Worm (Caenorhabditis elegans) whole organism, young adult: ENCODE results near the gene rdl-1.

Experiments
- B0336.3 ChIP-seq: fragments of 200-800 bp; sonication (Bioruptor generic); IDR thresholded peaks from 2 replicates; pipeline ENCODE4 v1.3.6; 2022; ENCODE audit warnings: missing genetic modification characterization, missing compliant biosample characterization
- C17E4.6 ChIP-seq: fragments of 200-800 bp; sonication (Bioruptor generic); IDR thresholded peaks from 2 replicates; pipeline ENCODE4 v1.3.6; 2022; ENCODE audit warnings: missing genetic modification reagents, missing genetic modification characterization, missing compliant biosample characterization
- F10E7.11 ChIP-seq: sonication (generic microtip); optimal IDR thresholded peaks from 2 replicates; lab custom pipeline; 2017; ENCODE audit warnings: mild to moderate bottlenecking, missing genetic modification characterization, moderate library complexity, missing compliant biosample characterization
- F33H1.4 ChIP-seq: fragments of 200-800 bp; sonication (Bioruptor generic); IDR thresholded peaks from 2 replicates; pipeline ENCODE4 v1.3.6; 2022; ENCODE audit warnings: missing genetic modification reagents, missing genetic modification characterization, missing compliant biosample characterization
- F37B4.10 ChIP-seq: fragments of 200-800 bp; sonication (Bioruptor generic); IDR thresholded peaks from 2 replicates; pipeline ENCODE4 v1.3.6; 2022; ENCODE audit warnings: missing genetic modification characterization, missing compliant biosample characterization
- F57C9.4 ChIP-seq: sonication (generic microtip); optimal IDR thresholded peaks from 2 replicates; lab custom pipeline; 2017; ENCODE audit warnings: mild to moderate bottlenecking, missing genetic modification characterization, missing compliant biosample characterization
- K12H6.12 ChIP-seq: fragments of 200-800 bp; sonication (Bioruptor generic); optimal IDR thresholded peaks from 2 replicates; lab custom pipeline; 2018; ENCODE audit warnings: mild to moderate bottlenecking, missing genetic modification characterization, missing compliant biosample characterization
- athp-1 ChIP-seq: sonication (generic microtip); optimal IDR thresholded peaks from 2 replicates; lab custom pipeline; 2017; ENCODE audit warnings: mild to moderate bottlenecking, missing genetic modification characterization, missing compliant biosample characterization
- attf-3 ChIP-seq: fragments of 200-800 bp; sonication (Bioruptor generic); conservative IDR thresholded peaks from 2 replicates; pipeline ENCODE4 v1.3.6; 2022; ENCODE audit warnings: missing genetic modification reagents, missing genetic modification characterization, missing compliant biosample characterization
- bed-2 ChIP-seq: fragments of 200-800 bp; sonication (Bioruptor generic); IDR thresholded peaks from 2 replicates; pipeline ENCODE4 v1.3.6; 2022; ENCODE audit warnings: missing genetic modification reagents, missing genetic modification characterization, missing compliant biosample characterization
- cebp-1 ChIP-seq, 2 experiments: fragments of 200-800 bp in 1 of 2; sonication (Bioruptor generic) in 1 of 2; sonication (generic microtip) in 1 of 2; IDR thresholded peaks in 1 of 2; optimal IDR thresholded peaks in 1 of 2; 2 replicates each; pipeline versions ENCODE4 v1.3.6 to Lab custom; 2017 to 2022; ENCODE audit warnings: missing compliant biosample characterization in 2 of 2, missing genetic modification characterization in 2 of 2, mild to moderate bottlenecking in 1 of 2, missing genetic modification reagents in 1 of 2, moderate library complexity in 1 of 2
- ceh-27 ChIP-seq: fragments of 200-800 bp; sonication (Bioruptor generic); optimal IDR thresholded peaks from 2 replicates; lab custom pipeline; 2018; ENCODE audit warnings: mild to moderate bottlenecking, missing genetic modification characterization, moderate library complexity, missing compliant biosample characterization
- ceh-58 ChIP-seq: fragments of 200-800 bp; sonication (Bioruptor generic); IDR thresholded peaks from 2 replicates; pipeline ENCODE4 v1.3.6; 2022; ENCODE audit warnings: missing genetic modification characterization, missing compliant biosample characterization
- dpff-1 ChIP-seq: sonication (generic microtip); optimal IDR thresholded peaks from 2 replicates; lab custom pipeline; 2017; ENCODE audit warnings: mild to moderate bottlenecking, missing genetic modification characterization, missing compliant biosample characterization
- dpl-1 ChIP-seq: fragments of 150-350 bp; optimal IDR thresholded peaks from 2 replicates; lab custom pipeline; 2014; ENCODE audit warnings: missing biosample characterization, missing genetic modification reagents, missing genetic modification characterization
- efl-1 ChIP-seq: fragments of 150-350 bp; optimal IDR thresholded peaks from 2 replicates; lab custom pipeline; 2014; ENCODE audit warnings: missing biosample characterization, missing genetic modification reagents, missing genetic modification characterization
- hlh-26 ChIP-seq: fragments of 200-800 bp; sonication (Bioruptor generic); conservative IDR thresholded peaks from 2 replicates; pipeline ENCODE4 v1.3.6; 2022; ENCODE audit warnings: missing genetic modification reagents, missing genetic modification characterization, missing compliant biosample characterization
- hmg-1.2 ChIP-seq: fragments of 200-800 bp; sonication (Bioruptor generic); IDR thresholded peaks from 2 replicates; pipeline ENCODE4 v1.3.6; 2022; ENCODE audit warnings: missing genetic modification reagents, missing genetic modification characterization, missing compliant biosample characterization
- hmg-20 ChIP-seq: fragments of 200-800 bp; sonication (Bioruptor generic); IDR thresholded peaks from 2 replicates; pipeline ENCODE4 v1.3.6; 2022; ENCODE audit warnings: missing genetic modification reagents, missing genetic modification characterization, missing compliant biosample characterization
- hrde-1 ChIP-seq: sonication (generic microtip); optimal IDR thresholded peaks from 2 replicates; lab custom pipeline; 2016; ENCODE audit warnings: missing genetic modification characterization, mild to moderate bottlenecking, missing compliant biosample characterization, moderate library complexity, missing genotype, missing genetic modification reagents, borderline replicate concordance
- let-526 ChIP-seq: fragments of 200-800 bp; sonication (Bioruptor generic); IDR thresholded peaks from 2 replicates; pipeline ENCODE4 v1.3.6; 2022; ENCODE audit warnings: missing genetic modification reagents, missing genetic modification characterization, missing compliant biosample characterization
- lin-35 ChIP-seq, 3 experiments: fragments of 150-350 bp in 2 of 3; sonication (generic microtip) in 1 of 3; optimal IDR thresholded peaks; 2 replicates each; lab custom pipeline; 2014 to 2018; ENCODE audit warnings: missing biosample characterization in 3 of 3, missing genetic modification characterization in 3 of 3, missing genetic modification reagents in 3 of 3
- lin-40 ChIP-seq: sonication (generic microtip); optimal IDR thresholded peaks from 2 replicates; lab custom pipeline; 2016; ENCODE audit warnings: missing genetic modification characterization, mild to moderate bottlenecking, missing compliant biosample characterization, missing genotype, missing genetic modification reagents
- lsl-1 ChIP-seq: fragments of 200-800 bp; sonication (Bioruptor generic); optimal IDR thresholded peaks from 2 replicates; lab custom pipeline; 2018; ENCODE audit warnings: mild to moderate bottlenecking, missing genetic modification characterization, moderate library complexity, missing compliant biosample characterization
- madf-3 ChIP-seq: fragments of 200-800 bp; sonication (Bioruptor generic); IDR thresholded peaks from 2 replicates; pipeline ENCODE4 v1.3.6; 2022; ENCODE audit warnings: missing genetic modification reagents, missing genetic modification characterization, missing compliant biosample characterization
- madf-8 ChIP-seq: fragments of 200-800 bp; sonication (Bioruptor generic); conservative IDR thresholded peaks from 2 replicates; pipeline ENCODE4 v1.3.6; 2022; ENCODE audit warnings: missing genetic modification reagents, missing genetic modification characterization, missing compliant biosample characterization
- mcd-1 ChIP-seq: fragments of 200-800 bp; sonication (Bioruptor generic); IDR thresholded peaks from 2 replicates; pipeline ENCODE4 v1.3.6; 2022; ENCODE audit warnings: missing genetic modification reagents, missing genetic modification characterization, missing compliant biosample characterization
- nfyb-1 ChIP-seq: fragments of 200-800 bp; sonication (Bioruptor generic); IDR thresholded peaks from 2 replicates; pipeline ENCODE4 v1.3.6; 2022; ENCODE audit warnings: missing genetic modification reagents, missing genetic modification characterization, missing compliant biosample characterization
- nhr-27 ChIP-seq: fragments of 200-800 bp; sonication (Bioruptor generic); optimal IDR thresholded peaks from 2 replicates; lab custom pipeline; 2018; ENCODE audit warnings: mild to moderate bottlenecking, missing genetic modification characterization, moderate library complexity, missing compliant biosample characterization
- nhr-90 ChIP-seq: sonication (generic microtip); optimal IDR thresholded peaks from 2 replicates; lab custom pipeline; 2016; ENCODE audit warnings: missing genotype, mild to moderate bottlenecking, missing genetic modification characterization, missing compliant biosample characterization
- pha-4 ChIP-seq: fragments of 150-350 bp; sonication (generic microtip); optimal IDR thresholded peaks from 2 replicates; lab custom pipeline; 2014; ENCODE audit warnings: missing biosample characterization, missing genetic modification reagents, missing genetic modification characterization
- repo-1 ChIP-seq: sonication (generic microtip); optimal IDR thresholded peaks from 2 replicates; lab custom pipeline; 2017; ENCODE audit warnings: mild to moderate bottlenecking, missing genetic modification characterization, missing compliant biosample characterization
- snpc-4 ChIP-seq, 5 experiments: fragments of 150-350 bp in 1 of 5; sonication (generic microtip) in 4 of 5; optimal IDR thresholded peaks; 2 replicates each; lab custom pipeline; 2014 to 2018; ENCODE audit warnings: missing genetic modification characterization in 5 of 5, missing biosample characterization in 3 of 5, antibody characterized with exemption in 2 of 5, mild to moderate bottlenecking in 2 of 5, missing compliant biosample characterization in 2 of 5, missing genotype in 2 of 5, moderate library complexity in 2 of 5, missing genetic modification reagents in 1 of 5
- somi-1 ChIP-seq: fragments of 200-800 bp; sonication (Bioruptor generic); optimal IDR thresholded peaks from 2 replicates; lab custom pipeline; 2018; ENCODE audit warnings: mild to moderate bottlenecking, missing genetic modification characterization, missing compliant biosample characterization
- sptf-2 ChIP-seq: fragments of 200-800 bp; sonication (Bioruptor generic); optimal IDR thresholded peaks from 2 replicates; lab custom pipeline; 2018; ENCODE audit warnings: mild to moderate bottlenecking, missing genetic modification characterization, missing compliant biosample characterization
- unc-130 ChIP-seq: sonication (generic microtip); optimal IDR thresholded peaks from 2 replicates; lab custom pipeline; 2016; ENCODE audit warnings: missing genetic modification reagents, missing genetic modification characterization, missing compliant biosample characterization
- unc-62 ChIP-seq: fragments of 150-350 bp; optimal IDR thresholded peaks from 2 replicates; lab custom pipeline; 2014; ENCODE audit warnings: missing biosample characterization, missing genetic modification reagents, missing genetic modification characterization
- xnd-1 ChIP-seq: sonication (generic microtip); optimal IDR thresholded peaks from 2 replicates; lab custom pipeline; 2016; ENCODE audit warnings: missing genotype, missing genetic modification reagents, missing genetic modification characterization, missing compliant biosample characterization
- zfh-2 ChIP-seq: fragments of 200-800 bp; sonication (Bioruptor generic); conservative IDR thresholded peaks from 2 replicates; pipeline ENCODE4 v1.3.6; 2022; ENCODE audit warnings: missing genetic modification reagents, missing genetic modification characterization, missing compliant biosample characterization
- ztf-22 ChIP-seq: fragments of 200-800 bp; sonication (Bioruptor generic); optimal IDR thresholded peaks from 2 replicates; lab custom pipeline; 2018; ENCODE audit warnings: mild to moderate bottlenecking, missing genetic modification characterization, moderate library complexity, missing compliant biosample characterization
- ztf-25 ChIP-seq: fragments of 200-800 bp; sonication (Bioruptor generic); IDR thresholded peaks from 2 replicates; pipeline ENCODE4 v1.3.6; 2022; ENCODE audit warnings: missing genetic modification reagents, missing genetic modification characterization, missing compliant biosample characterization
- ztf-26 ChIP-seq: sonication (generic microtip); optimal IDR thresholded peaks from 2 replicates; lab custom pipeline; 2017; ENCODE audit warnings: missing genetic modification characterization, missing compliant biosample characterization

Gene rdl-1

ce11 chrIV:7770162-7770561 lies at the start of gene rdl-1:
rdl-1 (minus strand) TSS chrIV:7770262.
- no peak for TF ChIP-seq ztf-26 (tag; lab: Kevin White, UChicago)
- TF ChIP-seq dpff-1 (tag; lab: Kevin White, UChicago), result no peak
- TF ChIP-seq lsl-1 (GFP tag; lab: Kevin White, UChicago), result peak; percentile 38
- TF ChIP-seq, all 124 proteins: peak for 1

ce11 chrIV:7817852-7818251 lies 47.8 kb upstream of the rdl-1 start, which contains the start of gene ric-3:
ric-3 (plus strand) TSS chrIV:7818251.
- peak; percentile 82 for TF ChIP-seq hmg-1.2
- no peak for TF ChIP-seq nhr-90 (tag; lab: Kevin White, UChicago)
- TF ChIP-seq mcd-1 (GFP tag; lab: Robert Waterston, UW), result 0 out of 2 replicates have a peak, but pooled peaks have one; percentile 17
- no peak for TF ChIP-seq repo-1 (tag; lab: Kevin White, UChicago)
- TF ChIP-seq lin-35 (GFP tag; optimal IDR thresholded peaks at IDR 0.05; lab: Kevin White, UChicago), result peak in 1 of 3 experiments; percentile 33
- TF ChIP-seq cebp-1 (GFP tag; IDR thresholded peaks at IDR 0.05; lab: Robert Waterston, UW), result no peak
- peak; percentile 37 for TF ChIP-seq cebp-1 (tag; optimal IDR thresholded peaks at IDR 0.05; lab: Kevin White, UChicago)
- peak; percentile 30 for TF ChIP-seq somi-1 (GFP tag; lab: Kevin White, UChicago)
- TF ChIP-seq ceh-58 (GFP tag; lab: Robert Waterston, UW), result no peak
- TF ChIP-seq ceh-27 (GFP tag; lab: Kevin White, UChicago), result peak; percentile 25
- TF ChIP-seq madf-8 (GFP tag; lab: Robert Waterston, UW), result no peak
- TF ChIP-seq K12H6.12 (tag; lab: Kevin White, UChicago), result peak; percentile 35
- TF ChIP-seq pha-4 (tag; lab: Kevin White, UChicago), result no peak
- TF ChIP-seq dpl-1 (GFP tag; lab: Kevin White, UChicago), result no peak
- peak; percentile 9 for TF ChIP-seq lin-40

ce11 chrIV:7816402-7817102 lies 46.5 kb upstream of the rdl-1 start:
- TF ChIP-seq athp-1 (tag; lab: Kevin White, UChicago) (no peak), F33H1.4 (GFP tag; lab: Robert Waterston, UW) (peak; percentile 34; the same call in 1 of the 2 replicates), B0336.3 (GFP tag; lab: Robert Waterston, UW) (no peak), hmg-1.2 (no peak), let-526 (GFP tag; lab: Robert Waterston, UW) (0 out of 2 replicates have a peak, but pooled peaks have one; percentile 46), hrde-1 (tag; lab: Kevin White, UChicago) (no peak), C17E4.6 (GFP tag; lab: Robert Waterston, UW) (no peak), nfyb-1 (GFP tag; lab: Robert Waterston, UW) (no peak), attf-3 (GFP tag; lab: Robert Waterston, UW) (no peak), unc-130 (GFP tag; lab: Kevin White, UChicago) (peak; percentile 17), madf-3 (0 out of 2 replicates have a peak, but pooled peaks have one; percentile 2), bed-2 (GFP tag; lab: Robert Waterston, UW) (0 out of 2 replicates have a peak, but pooled peaks have one; percentile 50), F10E7.11 (tag; lab: Kevin White, UChicago) (no peak), ztf-22 (GFP tag; lab: Kevin White, UChicago) (no peak), F37B4.10 (GFP tag; lab: Robert Waterston, UW) (no peak), snpc-4 (GFP tag; optimal IDR thresholded peaks at IDR 0.05; lab: Kevin White, UChicago) (no peak), snpc-4 (tag; optimal IDR thresholded peaks at IDR 0.05; lab: Kevin White, UChicago) (peak in 1 of 4 experiments; percentile 3), hmg-20 (peak; percentile 40; the same call in 1 of the 2 replicates), unc-62 (GFP tag; lab: Kevin White, UChicago) (no peak), efl-1 (GFP tag; lab: Kevin White, UChicago) (peak; percentile 59), nhr-27 (tag; lab: Kevin White, UChicago) (no peak), sptf-2 (no peak), F57C9.4 (no peak), xnd-1 (tag; lab: Kevin White, UChicago) (peak; percentile 26), zfh-2 (no peak), ztf-26 (tag; lab: Kevin White, UChicago) (no peak), hlh-26 (GFP tag; lab: Robert Waterston, UW) (no peak), lin-35 (GFP tag; optimal IDR thresholded peaks at IDR 0.05; lab: Kevin White, UChicago) (peak in 1 of 3 experiments; percentile 13), ztf-25 (no peak)
